Fruit fly (Drosophila melanogaster) whole organism, pupa: ENCODE data around the gene CG32641.

Source experiments
- CG10348 ChIP-seq: fragments of 200-800 bp; sonication (Bioruptor generic); IDR thresholded peaks from 2 replicates; pipeline ENCODE4 v1.3.6; 2022; ENCODE audit warnings: missing biosample characterization, missing genetic modification characterization
- CG12605 ChIP-seq: fragments of 200-800 bp; sonication (Bioruptor generic); IDR thresholded peaks from 2 replicates; pipeline ENCODE4 v1.3.6; 2022; ENCODE audit warnings: missing biosample characterization, missing genetic modification characterization
- CG13204 ChIP-seq: fragments of 200-800 bp; sonication (Bioruptor generic); optimal IDR thresholded peaks from 2 replicates; lab custom pipeline; 2018; ENCODE audit warnings: missing biosample characterization, mild to moderate bottlenecking, missing genetic modification characterization, moderate library complexity
- CG14655 ChIP-seq: fragments of 200-800 bp; sonication (Bioruptor generic); optimal IDR thresholded peaks from 3 replicates; lab custom pipeline; 2017; ENCODE audit warnings: mild to moderate bottlenecking, missing biosample characterization, missing genetic modification reagents, missing genetic modification characterization
- CG15710 ChIP-seq: fragments of 200-800 bp; sonication (Bioruptor generic); optimal IDR thresholded peaks from 2 replicates; lab custom pipeline; 2018; ENCODE audit warnings: missing biosample characterization, mild to moderate bottlenecking, missing genetic modification characterization, moderate library complexity
- CG17806 ChIP-seq: fragments of 200-800 bp; sonication (Bioruptor generic); optimal IDR thresholded peaks from 2 replicates; lab custom pipeline; 2018; ENCODE audit warnings: missing biosample characterization, mild to moderate bottlenecking, missing genetic modification characterization, moderate library complexity
- CG32121 ChIP-seq: fragments of 200-800 bp; sonication (Bioruptor generic); IDR thresholded peaks from 2 replicates; pipeline ENCODE4 v1.3.6; 2022; ENCODE audit warnings: missing biosample characterization, missing genetic modification characterization
- CG34367 ChIP-seq: fragments of 200-800 bp; sonication (Bioruptor generic); optimal IDR thresholded peaks from 2 replicates; lab custom pipeline; 2018; ENCODE audit warnings: missing biosample characterization, mild to moderate bottlenecking, missing genetic modification characterization
- CG4496 ChIP-seq: fragments of 200-800 bp; sonication (Bioruptor generic); IDR thresholded peaks from 3 replicates; pipeline ENCODE4 v1.3.6; 2022; ENCODE audit warnings: missing biosample characterization, missing genetic modification characterization
- CG8159 ChIP-seq: fragments of 200-800 bp; sonication (Bioruptor generic); optimal IDR thresholded peaks from 3 replicates; lab custom pipeline; 2018; ENCODE audit warnings: missing biosample characterization, mild to moderate bottlenecking, missing genetic modification characterization, moderate library complexity
- CG8301 ChIP-seq: fragments of 200-800 bp; sonication (Bioruptor generic); optimal IDR thresholded peaks from 2 replicates; lab custom pipeline; 2018; ENCODE audit warnings: missing biosample characterization, mild to moderate bottlenecking, missing genetic modification characterization
- CG9948 ChIP-seq: fragments of 200-800 bp; sonication (Bioruptor generic); optimal IDR thresholded peaks from 2 replicates; lab custom pipeline; 2018; ENCODE audit warnings: missing biosample characterization, mild to moderate bottlenecking, missing genetic modification characterization, moderate library complexity
- D1 ChIP-seq: fragments of 200-800 bp; sonication (Bioruptor generic); optimal IDR thresholded peaks from 2 replicates; lab custom pipeline; 2018; ENCODE audit warnings: missing biosample characterization, mild to moderate bottlenecking, missing genetic modification characterization, moderate library complexity
- EcR ChIP-seq: fragments of 200-800 bp; sonication (Bioruptor generic); optimal IDR thresholded peaks from 3 replicates; lab custom pipeline; 2019; ENCODE audit warnings: missing biosample characterization, missing genetic modification characterization, mild to moderate bottlenecking, moderate library complexity, missing genetic modification reagents
- Ets98B ChIP-seq: fragments of 200-800 bp; sonication (Bioruptor generic); IDR thresholded peaks from 2 replicates; pipeline ENCODE4 v1.3.6; 2022; ENCODE audit warnings: missing biosample characterization, missing genetic modification characterization
- Pif1A ChIP-seq: fragments of 200-800 bp; sonication (Bioruptor generic); optimal IDR thresholded peaks from 3 replicates; lab custom pipeline; 2016; ENCODE audit warnings: missing biosample characterization, missing genetic modification characterization
- Pif1B ChIP-seq: fragments of 200-800 bp; sonication (Bioruptor generic); optimal IDR thresholded peaks from 3 replicates; lab custom pipeline; 2016; ENCODE audit warnings: missing biosample characterization, missing genetic modification characterization
- Snoo ChIP-seq: fragments of 200-800 bp; sonication (Bioruptor generic); optimal IDR thresholded peaks from 3 replicates; lab custom pipeline; 2017; ENCODE audit warnings: missing biosample characterization, mild to moderate bottlenecking, missing genetic modification characterization, inconsistent platforms
- fd96Ca ChIP-seq: fragments of 200-800 bp; sonication (Bioruptor generic); IDR thresholded peaks from 3 replicates; pipeline ENCODE4 v1.3.6; 2022; ENCODE audit warnings: missing biosample characterization, missing genetic modification characterization
- gl ChIP-seq: fragments of 200-800 bp; sonication (Bioruptor generic); optimal IDR thresholded peaks from 2 replicates; lab custom pipeline; 2018; ENCODE audit warnings: missing biosample characterization, mild to moderate bottlenecking, missing genetic modification characterization
- rn ChIP-seq: fragments of 200-800 bp; sonication (Bioruptor generic); IDR thresholded peaks from 2 replicates; pipeline ENCODE4 v1.3.6; 2022; ENCODE audit warnings: missing biosample characterization, missing genetic modification characterization

The CG32641 gene

dm6 chrX:13143100-13143499 is 41.2 kb upstream of the CG32641 start:
- peak; percentile 85 for TF ChIP-seq Ets98B (GFP tag; lab: Robert Waterston, UW)
- peak; percentile 79 for TF ChIP-seq Pif1B (GFP tag; lab: Kevin White, UChicago)
- peak; percentile 90 for TF ChIP-seq CG4496 (GFP tag; lab: Robert Waterston, UW)
- TF ChIP-seq CG34367 (tag; lab: Kevin White, UChicago), result peak; percentile 68
- TF ChIP-seq CG10348 (GFP tag; lab: Robert Waterston, UW), result peak; percentile 36; the same call in 1 of the 2 replicates
- 0 out of 2 replicates have a peak, but pooled peaks have one; percentile 30 for TF ChIP-seq rn (GFP tag; lab: Robert Waterston, UW)
- TF ChIP-seq Pif1A, result peak; percentile 79
- peak; percentile 8 for TF ChIP-seq gl (tag; lab: Kevin White, UChicago)
- no peak for TF ChIP-seq EcR
- TF ChIP-seq fd96Ca (GFP tag; lab: Robert Waterston, UW), result peak; percentile 79
- peak; percentile 74 for TF ChIP-seq CG15710 (tag; lab: Kevin White, UChicago)
- peak; percentile 62 for TF ChIP-seq D1 (tag; lab: Kevin White, UChicago)
- TF ChIP-seq CG32121, result peak; percentile 88
- TF ChIP-seq CG8301, result peak; percentile 78
- TF ChIP-seq CG9948, result peak; percentile 78
- peak; percentile 85 for TF ChIP-seq CG12605 (GFP tag; lab: Robert Waterston, UW)
- peak; percentile 76 for TF ChIP-seq CG8159
- TF ChIP-seq Snoo (tag; lab: Kevin White, UChicago), result peak; percentile 66
- TF ChIP-seq CG13204 (GFP tag; lab: Kevin White, UChicago), result peak; percentile 21
- peak; percentile 80 for TF ChIP-seq CG17806 (tag; lab: Kevin White, UChicago)
- TF ChIP-seq CG14655, result peak; percentile 80

dm6 chrX:13145858-13146257 is 38.4 kb upstream of the CG32641 start:
- TF ChIP-seq CG10348 (GFP tag; lab: Robert Waterston, UW) (no peak), CG13204 (GFP tag; lab: Kevin White, UChicago) (no peak), gl (tag; lab: Kevin White, UChicago) (no peak), CG8159 (no peak), EcR (no peak), fd96Ca (GFP tag; lab: Robert Waterston, UW) (no peak), Ets98B (GFP tag; lab: Robert Waterston, UW) (no peak), CG9948 (no peak), D1 (tag; lab: Kevin White, UChicago) (no peak), Snoo (tag; lab: Kevin White, UChicago) (no peak), CG15710 (tag; lab: Kevin White, UChicago) (no peak), CG14655 (no peak), CG34367 (tag; lab: Kevin White, UChicago) (no peak), rn (GFP tag; lab: Robert Waterston, UW) (no peak), CG8301 (no peak)

- TF ChIP-seq CG12605 (GFP tag; lab: Robert Waterston, UW) (0 out of 2 replicates have a peak, but pooled peaks have one; percentile 34), Ets98B (GFP tag; lab: Robert Waterston, UW) (peak; percentile 33; the same call in 1 of the 2 replicates), CG4496 (GFP tag; lab: Robert Waterston, UW) (peak; percentile 28; the same call in 1 of the 3 replicates), rn (GFP tag; lab: Robert Waterston, UW) (no peak)
Measured at dm6 chrX:13149083-13149482, 35.2 kb upstream of the CG32641 start.

- TF ChIP-seq EcR, result peak; percentile 2
- no peak for TF ChIP-seq Pif1B (GFP tag; lab: Kevin White, UChicago)
- no peak for TF ChIP-seq Ets98B (GFP tag; lab: Robert Waterston, UW)
- TF ChIP-seq CG8301, result no peak
Measured at dm6 chrX:13154783-13155182, 29.5 kb upstream of the CG32641 start, which contains the start of the genes CG4318 and CG4332. Gene CG4318, minus strand, starts transcription at chrX:13154924. Gene CG4332, plus strand, starts transcription at chrX:13155038.

- TF ChIP-seq D1 (tag; lab: Kevin White, UChicago) (no peak), fd96Ca (GFP tag; lab: Robert Waterston, UW) (peak; percentile 77; the same call in 2 of the 3 replicates), Pif1A (no peak), CG4496 (GFP tag; lab: Robert Waterston, UW) (peak; percentile 73; the same call in 2 of the 3 replicates), CG10348 (GFP tag; lab: Robert Waterston, UW) (no peak), CG34367 (tag; lab: Kevin White, UChicago) (peak; percentile 54), CG15710 (tag; lab: Kevin White, UChicago) (peak; percentile 75), CG14655 (no peak), Pif1B (GFP tag; lab: Kevin White, UChicago) (no peak), CG8301 (no peak), CG32121 (0 out of 2 replicates have a peak, but pooled peaks have one; percentile 16), CG17806 (tag; lab: Kevin White, UChicago) (peak; percentile 53), EcR (no peak), CG9948 (peak; percentile 43), Ets98B (GFP tag; lab: Robert Waterston, UW) (no peak), gl (tag; lab: Kevin White, UChicago) (peak; percentile 10), CG8159 (peak; percentile 68), rn (GFP tag; lab: Robert Waterston, UW) (no peak), Snoo (tag; lab: Kevin White, UChicago) (peak; percentile 51), CG12605 (GFP tag; lab: Robert Waterston, UW) (no peak)
- TF ChIP-seq, all 21 proteins: peak for 10
Measured at dm6 chrX:13159481-13159880, 24.8 kb upstream of the CG32641 start, which contains the start of the genes Bap60 and CG12096. Gene Bap60, minus strand, starts transcription at chrX:13159508. Gene CG12096, plus strand, starts transcription at chrX:13159604.

- TF ChIP-seq Ets98B (GFP tag; lab: Robert Waterston, UW) (no peak), Pif1A (no peak), Snoo (tag; lab: Kevin White, UChicago) (no peak), CG14655 (no peak), gl (tag; lab: Kevin White, UChicago) (no peak), CG32121 (no peak), rn (GFP tag; lab: Robert Waterston, UW) (no peak), fd96Ca (GFP tag; lab: Robert Waterston, UW) (no peak), CG9948 (no peak)
Measured at dm6 chrX:13172865-13173264, 11.4 kb upstream of the CG32641 start.
